Fruit fly (Drosophila melanogaster) whole organism, embryonic: Measurements from ENCODE around the gene wfs1.

Experiments
- Adf1 ChIP-seq: fragments of 200-800 bp; sonication (Bioruptor generic); IDR thresholded peaks from 2 replicates; pipeline ENCODE4 v1.3.6; 2022; ENCODE audit warnings: missing biosample characterization, missing genetic modification characterization
- Bdp1 ChIP-seq: fragments of 200-800 bp; sonication (Bioruptor generic); optimal IDR thresholded peaks from 3 replicates; lab custom pipeline; 2016; ENCODE audit warnings: missing biosample characterization, missing genetic modification characterization
- Blimp-1 ChIP-seq: fragments of 200-800 bp; sonication (Bioruptor generic); optimal IDR thresholded peaks from 3 replicates; lab custom pipeline; 2018; ENCODE audit warnings: missing biosample characterization, missing genetic modification characterization, mild to moderate bottlenecking, moderate library complexity, missing genetic modification reagents
- CG10209 ChIP-seq: fragments of 200-800 bp; sonication (Bioruptor generic); optimal IDR thresholded peaks from 3 replicates; lab custom pipeline; 2017; ENCODE audit warnings: missing biosample characterization, mild to moderate bottlenecking, missing genetic modification characterization, missing genetic modification reagents
- CG13894 ChIP-seq: fragments of 200-800 bp; sonication (Bioruptor generic); optimal IDR thresholded peaks from 3 replicates; lab custom pipeline; 2018; ENCODE audit warnings: missing biosample characterization, mild to moderate bottlenecking, missing genetic modification characterization, moderate library complexity
- CG1602 ChIP-seq: fragments of 200-800 bp; sonication (Bioruptor generic); optimal IDR thresholded peaks from 3 replicates; lab custom pipeline; 2016; ENCODE audit warnings: missing biosample characterization, missing genetic modification characterization
- CG17359 ChIP-seq: fragments of 200-800 bp; sonication (Bioruptor generic); optimal IDR thresholded peaks from 3 replicates; lab custom pipeline; 2018; ENCODE audit warnings: missing biosample characterization, mild to moderate bottlenecking, missing genetic modification characterization, moderate library complexity
- CG18619 ChIP-seq: fragments of 200-800 bp; sonication (Bioruptor generic); optimal IDR thresholded peaks from 3 replicates; lab custom pipeline; 2017; ENCODE audit warnings: missing biosample characterization, mild to moderate bottlenecking, missing genetic modification characterization
- CG2116 ChIP-seq: fragments of 200-800 bp; sonication (Bioruptor generic); optimal IDR thresholded peaks from 3 replicates; lab custom pipeline; 2018; ENCODE audit warnings: missing biosample characterization, mild to moderate bottlenecking, missing genetic modification characterization
- CG34376 ChIP-seq: fragments of 200-800 bp; sonication (Bioruptor generic); optimal IDR thresholded peaks from 2 replicates; lab custom pipeline; 2018; ENCODE audit warnings: missing biosample characterization, mild to moderate bottlenecking, missing genetic modification characterization
- CG34422 ChIP-seq: fragments of 200-800 bp; sonication (Bioruptor generic); IDR thresholded peaks from 3 replicates; pipeline ENCODE4 v1.3.6; 2022; ENCODE audit warnings: missing biosample characterization, missing genetic modification characterization
- CG3995 ChIP-seq: fragments of 200-800 bp; sonication (Bioruptor generic); optimal IDR thresholded peaks from 3 replicates; lab custom pipeline; 2016; ENCODE audit warnings: missing biosample characterization, missing genetic modification characterization
- CG6175 ChIP-seq: fragments of 200-800 bp; sonication (Bioruptor generic); IDR thresholded peaks from 3 replicates; pipeline ENCODE4 v1.3.6; 2022; ENCODE audit warnings: missing biosample characterization, missing genetic modification characterization
- CG6765 ChIP-seq: fragments of 200-800 bp; sonication (Bioruptor generic); optimal IDR thresholded peaks from 3 replicates; lab custom pipeline; 2017; ENCODE audit warnings: missing biosample characterization, mild to moderate bottlenecking, missing genetic modification characterization
- CG7839 ChIP-seq: fragments of 200-800 bp; sonication (Bioruptor generic); optimal IDR thresholded peaks from 3 replicates; lab custom pipeline; 2018; ENCODE audit warnings: missing biosample characterization, mild to moderate bottlenecking, missing genetic modification characterization, moderate library complexity
- CG8388 ChIP-seq: fragments of 200-800 bp; sonication (Bioruptor generic); optimal IDR thresholded peaks from 2 replicates; lab custom pipeline; 2019; ENCODE audit warnings: missing biosample characterization, mild to moderate bottlenecking, missing genetic modification characterization, moderate library complexity
- CG8944 ChIP-seq: fragments of 200-800 bp; sonication (Bioruptor generic); optimal IDR thresholded peaks from 3 replicates; lab custom pipeline; 2016; ENCODE audit warnings: missing biosample characterization, missing genetic modification characterization
- CoRest ChIP-seq: fragments of 200-800 bp; sonication (Bioruptor generic); optimal IDR thresholded peaks from 3 replicates; lab custom pipeline; 2018; ENCODE audit warnings: missing biosample characterization, mild to moderate bottlenecking, missing genetic modification characterization, moderate library complexity
- D ChIP-seq, 2 experiments: fragments of 200-800 bp in 1 of 2; fragments of >200 bp in 1 of 2; sonication (Bioruptor generic) in 1 of 2; optimal IDR thresholded peaks; 2 replicates in 1 of 2; 3 replicates in 1 of 2; lab custom pipeline; 2017; ENCODE audit warnings: mild to moderate bottlenecking in 1 of 2, missing biosample characterization in 1 of 2, missing genetic modification characterization in 1 of 2, missing genetic modification reagents in 1 of 2
- Fer1 ChIP-seq: fragments of 200-800 bp; sonication (Bioruptor generic); optimal IDR thresholded peaks from 2 replicates; lab custom pipeline; 2017; ENCODE audit warnings: missing biosample characterization, mild to moderate bottlenecking, missing genetic modification characterization
- HLHmδ ChIP-seq: fragments of 200-800 bp; sonication (Bioruptor generic); optimal IDR thresholded peaks from 2 replicates; lab custom pipeline; 2018; ENCODE audit warnings: missing biosample characterization, mild to moderate bottlenecking, missing genetic modification characterization, moderate library complexity
- Hey ChIP-seq: fragments of 200-800 bp; sonication (Bioruptor generic); optimal IDR thresholded peaks from 3 replicates; lab custom pipeline; 2018; ENCODE audit warnings: missing biosample characterization, mild to moderate bottlenecking, missing genetic modification characterization
- HmgD ChIP-seq: fragments of 200-800 bp; sonication (Bioruptor generic); optimal IDR thresholded peaks from 3 replicates; lab custom pipeline; 2016; ENCODE audit warnings: missing biosample characterization, missing genetic modification characterization
- HmgZ ChIP-seq: fragments of 200-800 bp; sonication (Bioruptor generic); optimal IDR thresholded peaks from 2 replicates; lab custom pipeline; 2018; ENCODE audit warnings: missing biosample characterization, mild to moderate bottlenecking, missing genetic modification characterization
- Hr51 ChIP-seq, 2 experiments: fragments of 200-800 bp; sonication (Bioruptor generic); optimal IDR thresholded peaks; 2 replicates in 1 of 2; 3 replicates in 1 of 2; lab custom pipeline; 2016 to 2018; ENCODE audit warnings: missing biosample characterization in 2 of 2, missing genetic modification characterization in 2 of 2, mild to moderate bottlenecking in 1 of 2, moderate library complexity in 1 of 2
- MTF-1 ChIP-seq: fragments of 200-800 bp; sonication (Bioruptor generic); optimal IDR thresholded peaks from 2 replicates; lab custom pipeline; 2018; ENCODE audit warnings: missing biosample characterization, mild to moderate bottlenecking, missing genetic modification characterization, borderline replicate concordance
- NfI ChIP-seq: fragments of 200-800 bp; sonication (Bioruptor generic); optimal IDR thresholded peaks from 3 replicates; lab custom pipeline; 2018; ENCODE audit warnings: missing biosample characterization, mild to moderate bottlenecking, missing genetic modification characterization, moderate library complexity
- Opbp ChIP-seq: fragments of 200-800 bp; sonication (Bioruptor generic); IDR thresholded peaks from 3 replicates; pipeline ENCODE4 v1.3.6; 2022; ENCODE audit warnings: missing biosample characterization, missing genetic modification characterization; ENCODE audit not compliant: partially characterized antibody
- Rfx ChIP-seq: fragments of 200-800 bp; sonication (Bioruptor generic); IDR thresholded peaks from 2 replicates; pipeline ENCODE4 v1.3.6; 2022; ENCODE audit warnings: missing biosample characterization, missing genetic modification characterization
- Sox102F ChIP-seq: fragments of 200-800 bp; sonication (Bioruptor generic); optimal IDR thresholded peaks from 2 replicates; lab custom pipeline; 2018; ENCODE audit warnings: missing biosample characterization, mild to moderate bottlenecking, missing genetic modification characterization, moderate library complexity
- bcd ChIP-seq: fragments of 200-800 bp; sonication (Bioruptor generic); optimal IDR thresholded peaks from 2 replicates; lab custom pipeline; 2017; ENCODE audit warnings: missing biosample characterization, mild to moderate bottlenecking, missing genetic modification characterization
- bowl ChIP-seq: fragments of 200-800 bp; sonication (Bioruptor generic); IDR thresholded peaks from 2 replicates; pipeline ENCODE4 v1.3.6; 2022; ENCODE audit warnings: missing biosample characterization, missing genetic modification characterization
- cad ChIP-seq: fragments of >200 bp; optimal IDR thresholded peaks from 2 replicates; lab custom pipeline; 2017; ENCODE audit warnings: missing biosample characterization, missing genetic modification characterization
- chif ChIP-seq, 2 experiments: fragments of 200-800 bp; sonication (Bioruptor generic); optimal IDR thresholded peaks; 3 replicates each; lab custom pipeline; 2016; ENCODE audit warnings: missing biosample characterization in 2 of 2, missing genetic modification characterization in 2 of 2
- chm ChIP-seq: fragments of 200-800 bp; sonication (Bioruptor generic); IDR thresholded peaks from 2 replicates; pipeline ENCODE4 v1.3.6; 2022; ENCODE audit warnings: missing biosample characterization, missing genetic modification characterization
- en ChIP-seq: fragments of 200-800 bp; sonication (Bioruptor generic); optimal IDR thresholded peaks from 2 replicates; lab custom pipeline; 2016; ENCODE audit warnings: missing biosample characterization, missing genetic modification characterization
- exex ChIP-seq: fragments of 200-800 bp; sonication (Bioruptor generic); optimal IDR thresholded peaks from 4 replicates; lab custom pipeline; 2018; ENCODE audit warnings: missing biosample characterization, mild to moderate bottlenecking, missing genetic modification characterization, moderate library complexity
- fu2 ChIP-seq: fragments of 200-800 bp; sonication (Bioruptor generic); optimal IDR thresholded peaks from 2 replicates; lab custom pipeline; 2016; ENCODE audit warnings: missing biosample characterization, missing genetic modification characterization
- gcm2 ChIP-seq: fragments of 200-800 bp; sonication (Bioruptor generic); optimal IDR thresholded peaks from 2 replicates; lab custom pipeline; 2016; ENCODE audit warnings: missing biosample characterization, missing genetic modification characterization
- gsb-n ChIP-seq: fragments of 200-800 bp; sonication (Bioruptor generic); optimal IDR thresholded peaks from 3 replicates; lab custom pipeline; 2018; ENCODE audit warnings: missing biosample characterization, mild to moderate bottlenecking, missing genetic modification characterization
- kah ChIP-seq: fragments of 200-800 bp; sonication (Bioruptor generic); optimal IDR thresholded peaks from 2 replicates; lab custom pipeline; 2018; ENCODE audit warnings: missing biosample characterization, mild to moderate bottlenecking, missing genetic modification characterization
- lmd ChIP-seq: fragments of 200-800 bp; sonication (Bioruptor generic); IDR thresholded peaks from 2 replicates; pipeline ENCODE4 v1.3.6; 2022; ENCODE audit warnings: missing biosample characterization, missing genetic modification characterization
- seq ChIP-seq: fragments of 200-800 bp; sonication (Bioruptor generic); IDR thresholded peaks from 2 replicates; pipeline ENCODE4 v1.3.6; 2022; ENCODE audit warnings: missing biosample characterization, missing genetic modification characterization
- sima ChIP-seq: fragments of 200-800 bp; sonication (Bioruptor generic); optimal IDR thresholded peaks from 2 replicates; lab custom pipeline; 2016; ENCODE audit warnings: missing biosample characterization, missing genetic modification characterization
- tap ChIP-seq: fragments of 200-800 bp; optimal IDR thresholded peaks from 3 replicates; lab custom pipeline; 2019; ENCODE audit warnings: missing biosample characterization, mild to moderate bottlenecking, missing genetic modification characterization, moderate library complexity
- tgo ChIP-seq: fragments of 200-800 bp; sonication (Bioruptor generic); IDR thresholded peaks from 3 replicates; pipeline ENCODE4 v1.3.6; 2022; ENCODE audit warnings: missing biosample characterization, missing genetic modification characterization
- trh ChIP-seq: fragments of 200-800 bp; sonication (Bioruptor generic); optimal IDR thresholded peaks from 2 replicates; lab custom pipeline; 2016; ENCODE audit warnings: missing biosample characterization, missing genetic modification characterization
- tup ChIP-seq: fragments of 200-800 bp; sonication (Bioruptor generic); optimal IDR thresholded peaks from 2 replicates; lab custom pipeline; 2016; ENCODE audit warnings: missing biosample characterization, mild to moderate bottlenecking, missing genetic modification characterization, moderate library complexity
- vvl ChIP-seq: fragments of 200-800 bp; sonication (Bioruptor generic); IDR thresholded peaks from 2 replicates; pipeline ENCODE4 v1.3.6; 2022; ENCODE audit warnings: missing biosample characterization, missing genetic modification characterization

Gene wfs1

DNA sequence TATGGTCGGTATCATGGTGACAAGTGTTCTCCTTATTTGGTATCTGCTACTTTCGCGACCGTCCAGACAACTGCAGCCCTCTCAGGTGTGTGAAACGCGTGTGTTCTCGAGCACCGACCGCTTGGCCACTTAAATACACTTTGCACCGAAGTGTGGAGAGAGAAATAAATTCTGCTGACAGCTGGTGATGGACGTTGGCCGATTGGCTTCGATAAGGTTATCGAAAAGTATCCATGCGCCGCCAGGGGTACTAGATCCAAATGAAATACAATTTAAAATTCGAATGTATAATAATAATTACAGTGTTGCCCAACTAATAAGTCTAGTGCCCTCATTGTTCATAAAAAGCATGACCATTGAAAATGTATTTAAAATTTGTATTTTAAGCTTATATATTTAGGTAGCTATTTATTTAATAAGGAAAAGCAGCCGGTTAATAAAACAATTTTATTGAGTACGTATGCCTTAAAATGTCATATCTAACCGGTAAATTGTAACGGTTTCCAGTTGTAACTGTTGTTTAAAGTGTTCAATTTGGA lies 3.8 kb downstream of the wfs1 start, which contains the start of the genes Gclm and CG17625 (continued):
- TF ChIP-seq cad (no peak), CG2116 (peak; percentile 70), Hey (tag; lab: Kevin White, UChicago) (peak; percentile 41), vvl (peak; percentile 82), D (optimal IDR thresholded peaks at IDR 0.05; lab: Kevin White, UChicago) (no peak), D (GFP tag; optimal IDR thresholded peaks at IDR 0.05; lab: Kevin White, UChicago) (no peak), sima (GFP tag; lab: Kevin White, UChicago) (no peak), CG8944 (GFP tag; lab: Kevin White, UChicago) (no peak), CG8388 (GFP tag; lab: Kevin White, UChicago) (peak; percentile 38), fu2 (peak; percentile 14), HLHmδ (GFP tag; lab: Kevin White, UChicago) (peak; percentile 92), Hr51 (GFP tag; optimal IDR thresholded peaks at IDR 0.05; lab: Kevin White, UChicago) (peak; percentile 46 to 52), NfI (GFP tag; lab: Kevin White, UChicago) (peak; percentile 54), Opbp (peak; percentile 86), CG17359 (tag; lab: Kevin White, UChicago) (peak; percentile 54), en (no peak), gsb-n (tag; lab: Kevin White, UChicago) (peak; percentile 42), trh (GFP tag; lab: Kevin White, UChicago) (no peak), CG34422 (peak; percentile 74), CG6765 (GFP tag; lab: Kevin White, UChicago) (peak; percentile 66), bcd (GFP tag; lab: Kevin White, UChicago) (peak; percentile 4), Bdp1 (GFP tag; lab: Kevin White, UChicago) (peak; percentile 40), CG1602 (GFP tag; lab: Kevin White, UChicago) (peak; percentile 34), CG6175 (no peak), tup (no peak), Fer1 (GFP tag; lab: Kevin White, UChicago) (peak; percentile 62), lmd (GFP tag; lab: Robert Waterston, UW) (peak; percentile 54; the same call in 1 of the 2 replicates), chif (GFP tag; optimal IDR thresholded peaks at IDR 0.05; lab: Kevin White, UChicago) (peak; percentile 18 to 21), gcm2 (GFP tag; lab: Kevin White, UChicago) (no peak), kah (peak; percentile 57), bowl (no peak), seq (GFP tag; lab: Robert Waterston, UW) (no peak), CG7839 (tag; lab: Kevin White, UChicago) (peak; percentile 53), Rfx (peak; percentile 66), CG3995 (peak; percentile 50), HmgD (GFP tag; lab: Kevin White, UChicago) (peak; percentile 25), chm (GFP tag; lab: Robert Waterston, UW) (peak; percentile 66; the same call in 1 of the 2 replicates), CG13894 (tag; lab: Kevin White, UChicago) (peak; percentile 65), CG18619 (GFP tag; lab: Kevin White, UChicago) (peak; percentile 45), Blimp-1 (GFP tag; lab: Kevin White, UChicago) (peak; percentile 38), CG10209 (GFP tag; lab: Kevin White, UChicago) (peak; percentile 19), Sox102F (GFP tag; lab: Kevin White, UChicago) (peak; percentile 44), CoRest (tag; lab: Kevin White, UChicago) (peak; percentile 70), exex (peak; percentile 42), CG34376 (peak; percentile 59), tgo (GFP tag; lab: Robert Waterston, UW) (peak; percentile 50), Adf1 (GFP tag; lab: Robert Waterston, UW) (peak; percentile 40), tap (peak; percentile 53), HmgZ (tag; lab: Kevin White, UChicago) (peak; percentile 66), MTF-1 (peak; percentile 7)
